Worm (Caenorhabditis elegans): ENCODE data around the gene soap-1.

DNA sequence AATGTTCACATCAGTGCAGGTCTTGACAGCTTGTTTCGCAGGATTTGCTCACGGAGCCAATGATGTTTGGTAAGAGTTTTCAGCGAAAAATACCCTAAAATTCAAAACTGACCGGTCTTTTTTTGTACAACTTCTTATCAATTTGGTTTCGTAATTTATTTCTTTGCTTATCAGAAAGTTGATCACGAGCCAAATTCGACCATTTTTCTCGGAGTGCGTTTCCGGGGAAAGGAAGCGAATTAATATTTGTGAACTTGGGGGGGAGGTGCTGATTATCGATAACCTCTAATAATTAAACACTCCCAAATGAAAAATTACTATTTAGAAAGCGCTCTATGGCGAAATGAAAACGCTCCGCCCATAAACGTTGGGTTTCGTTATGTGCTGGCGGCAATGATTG is 28.1 kb downstream of the soap-1 start:
- TF ChIP-seq ets-5 (GFP tag; IDR thresholded peaks at IDR 0.05) (no peak), unc-62 (GFP tag; optimal IDR thresholded peaks at IDR 0.05) (no peak), lin-13 (GFP tag; optimal IDR thresholded peaks at IDR 0.05) (no peak), tlp-1 (tag; optimal IDR thresholded peaks at IDR 0.05) (no peak), jun-1 (tag; optimal IDR thresholded peaks at IDR 0.05) (peak; percentile 43), ztf-4 (tag; optimal IDR thresholded peaks at IDR 0.05) (no peak), elt-3 (tag; optimal IDR thresholded peaks at IDR 0.05) (no peak), zip-4 (GFP tag; optimal IDR thresholded peaks at IDR 0.05) (no peak), unc-130 (tag; optimal IDR thresholded peaks at IDR 0.05) (no peak), fos-1 (tag; optimal IDR thresholded peaks at IDR 0.05) (no peak)
